Fruit fly (Drosophila melanogaster) whole organism, embryonic: Measurements from ENCODE around the gene CG42823.

Experiments
- Aef1 ChIP-seq: fragments of 200-800 bp; sonication (Bioruptor generic); IDR thresholded peaks from 3 replicates; pipeline ENCODE4 v1.3.6; 2022; ENCODE audit warnings: missing biosample characterization, missing genetic modification characterization
- CG10209 ChIP-seq: fragments of 200-800 bp; sonication (Bioruptor generic); optimal IDR thresholded peaks from 3 replicates; lab custom pipeline; 2017; ENCODE audit warnings: missing biosample characterization, mild to moderate bottlenecking, missing genetic modification characterization, missing genetic modification reagents
- CG10366 ChIP-seq: fragments of 200-800 bp; sonication (Bioruptor generic); IDR thresholded peaks from 2 replicates; pipeline ENCODE4 v1.3.6; 2022; ENCODE audit warnings: missing biosample characterization, missing genetic modification characterization
- CG10979 ChIP-seq: fragments of 200-800 bp; sonication (Bioruptor generic); optimal IDR thresholded peaks from 2 replicates; lab custom pipeline; 2018; ENCODE audit warnings: missing biosample characterization, mild to moderate bottlenecking, missing genetic modification characterization, moderate library complexity
- CG12104 ChIP-seq: fragments of 200-800 bp; sonication (Bioruptor generic); optimal IDR thresholded peaks from 3 replicates; lab custom pipeline; 2016; ENCODE audit warnings: missing biosample characterization, missing genetic modification characterization
- CG12299 ChIP-seq: fragments of 200-800 bp; sonication (Bioruptor generic); optimal IDR thresholded peaks from 2 replicates; lab custom pipeline; 2018; ENCODE audit warnings: missing biosample characterization, mild to moderate bottlenecking, missing genetic modification characterization
- CG13287 ChIP-seq: fragments of 200-800 bp; sonication (Bioruptor generic); IDR thresholded peaks from 2 replicates; pipeline ENCODE4 v1.3.6; 2022; ENCODE audit warnings: missing biosample characterization, missing genetic modification characterization; ENCODE audit not compliant: partially characterized antibody
- CG13624 ChIP-seq: fragments of 200-800 bp; sonication (Bioruptor generic); optimal IDR thresholded peaks from 2 replicates; lab custom pipeline; 2016; ENCODE audit warnings: missing biosample characterization, missing genetic modification characterization
- CG14014 ChIP-seq: fragments of 200-800 bp; sonication (Bioruptor generic); IDR thresholded peaks from 2 replicates; pipeline ENCODE4 v1.3.6; 2022; ENCODE audit warnings: missing biosample characterization, missing genetic modification characterization
- CG14860 ChIP-seq: fragments of 200-800 bp; sonication (Bioruptor generic); IDR thresholded peaks from 3 replicates; pipeline ENCODE4 v1.3.6; 2022; ENCODE audit warnings: missing biosample characterization, missing genetic modification characterization; ENCODE audit not compliant: partially characterized antibody
- CG17359 ChIP-seq: fragments of 200-800 bp; sonication (Bioruptor generic); optimal IDR thresholded peaks from 3 replicates; lab custom pipeline; 2018; ENCODE audit warnings: missing biosample characterization, mild to moderate bottlenecking, missing genetic modification characterization, moderate library complexity
- CG17385 ChIP-seq: fragments of 200-800 bp; sonication (Bioruptor generic); optimal IDR thresholded peaks from 3 replicates; lab custom pipeline; 2018; ENCODE audit warnings: missing biosample characterization, mild to moderate bottlenecking, missing genetic modification characterization
- CG17912 ChIP-seq: fragments of 200-800 bp; sonication (Bioruptor generic); optimal IDR thresholded peaks from 2 replicates; lab custom pipeline; 2018; ENCODE audit warnings: missing biosample characterization, mild to moderate bottlenecking, missing genetic modification characterization
- CG18476 ChIP-seq: fragments of 200-800 bp; sonication (Bioruptor generic); optimal IDR thresholded peaks from 2 replicates; lab custom pipeline; 2016; ENCODE audit warnings: missing biosample characterization, mild to moderate bottlenecking, missing genetic modification characterization
- CG18764 ChIP-seq: fragments of 200-800 bp; sonication (Bioruptor generic); optimal IDR thresholded peaks from 3 replicates; lab custom pipeline; 2016; ENCODE audit warnings: missing biosample characterization, missing genetic modification characterization
- CG2678 ChIP-seq: fragments of 200-800 bp; sonication (Bioruptor generic); optimal IDR thresholded peaks from 3 replicates; lab custom pipeline; 2019; ENCODE audit warnings: missing biosample characterization, mild to moderate bottlenecking, missing genetic modification characterization, moderate library complexity
- CG30020 ChIP-seq: fragments of 200-800 bp; optimal IDR thresholded peaks from 2 replicates; lab custom pipeline; 2019; ENCODE audit warnings: missing biosample characterization, mild to moderate bottlenecking, missing genetic modification characterization, moderate library complexity
- CG3065 ChIP-seq: fragments of 200-800 bp; sonication (Bioruptor generic); optimal IDR thresholded peaks from 2 replicates; lab custom pipeline; 2016; ENCODE audit warnings: missing biosample characterization, missing genetic modification characterization
- CG3163 ChIP-seq: fragments of 200-800 bp; sonication (Bioruptor generic); optimal IDR thresholded peaks from 3 replicates; lab custom pipeline; 2016; ENCODE audit warnings: missing biosample characterization, missing genetic modification characterization
- CG34224 ChIP-seq: fragments of 200-800 bp; sonication (Bioruptor generic); IDR thresholded peaks from 3 replicates; pipeline ENCODE4 v1.3.6; 2022; ENCODE audit warnings: missing biosample characterization, missing genetic modification characterization; ENCODE audit not compliant: partially characterized antibody
- CG4328 ChIP-seq: fragments of 200-800 bp; sonication (Bioruptor generic); optimal IDR thresholded peaks from 3 replicates; lab custom pipeline; 2017; ENCODE audit warnings: missing biosample characterization, missing genetic modification reagents, missing genetic modification characterization
- CG5245 ChIP-seq: fragments of 200-800 bp; sonication (Bioruptor generic); optimal IDR thresholded peaks from 3 replicates; lab custom pipeline; 2016; ENCODE audit warnings: missing biosample characterization, missing genetic modification characterization
- CG6689 ChIP-seq: fragments of 200-800 bp; sonication (Bioruptor generic); IDR thresholded peaks from 2 replicates; pipeline ENCODE4 v1.3.6; 2022; ENCODE audit warnings: missing biosample characterization, missing genetic modification characterization
- CG8281 ChIP-seq: fragments of 200-800 bp; sonication (Bioruptor generic); optimal IDR thresholded peaks from 2 replicates; lab custom pipeline; 2018; ENCODE audit warnings: missing biosample characterization, mild to moderate bottlenecking, missing genetic modification characterization, moderate library complexity
- Dp ChIP-seq: fragments of 200-800 bp; sonication (Bioruptor generic); optimal IDR thresholded peaks from 2 replicates; lab custom pipeline; 2018; ENCODE audit warnings: missing biosample characterization, mild to moderate bottlenecking, missing genetic modification characterization, moderate library complexity
- Dref ChIP-seq: fragments of 200-800 bp; sonication (Bioruptor generic); IDR thresholded peaks from 2 replicates; pipeline ENCODE4 v1.3.6; 2022; ENCODE audit warnings: missing biosample characterization, missing genetic modification characterization
- Kr ChIP-seq: fragments of 200-800 bp; sonication (Bioruptor generic); optimal IDR thresholded peaks from 2 replicates; lab custom pipeline; 2017; ENCODE audit warnings: missing biosample characterization, mild to moderate bottlenecking, missing genetic modification characterization
- Oaz ChIP-seq: fragments of 200-800 bp; sonication (Bioruptor generic); IDR thresholded peaks from 2 replicates; pipeline ENCODE4 v1.3.6; 2022; ENCODE audit warnings: missing biosample characterization, missing genetic modification characterization
- Opbp ChIP-seq: fragments of 200-800 bp; sonication (Bioruptor generic); IDR thresholded peaks from 3 replicates; pipeline ENCODE4 v1.3.6; 2022; ENCODE audit warnings: missing biosample characterization, missing genetic modification characterization; ENCODE audit not compliant: partially characterized antibody
- Trl ChIP-seq, 3 experiments: fragments of >200 bp in 2 of 3; fragments of 200-800 bp in 1 of 3; sonication (Bioruptor generic) in 1 of 3; optimal IDR thresholded peaks; 2 replicates in 1 of 3; 3 replicates in 2 of 3; lab custom pipeline; 2016 to 2017; ENCODE audit warnings: missing biosample characterization in 1 of 3, missing genetic modification characterization in 1 of 3
- ara ChIP-seq: fragments of 200-800 bp; sonication (Bioruptor generic); IDR thresholded peaks from 2 replicates; pipeline ENCODE4 v1.3.6; 2022; ENCODE audit warnings: missing biosample characterization, missing genetic modification characterization
- ash1 ChIP-seq: fragments of 200-800 bp; sonication (Bioruptor generic); optimal IDR thresholded peaks from 2 replicates; lab custom pipeline; 2018; ENCODE audit warnings: missing biosample characterization, mild to moderate bottlenecking, missing genetic modification characterization
- bowl ChIP-seq: fragments of 200-800 bp; sonication (Bioruptor generic); IDR thresholded peaks from 2 replicates; pipeline ENCODE4 v1.3.6; 2022; ENCODE audit warnings: missing biosample characterization, missing genetic modification characterization
- cg ChIP-seq: fragments of 200-800 bp; sonication (Bioruptor generic); optimal IDR thresholded peaks from 3 replicates; lab custom pipeline; 2019; ENCODE audit warnings: missing biosample characterization, mild to moderate bottlenecking, missing genetic modification characterization, moderate library complexity
- chif ChIP-seq, 2 experiments: fragments of 200-800 bp; sonication (Bioruptor generic); optimal IDR thresholded peaks; 3 replicates each; lab custom pipeline; 2016; ENCODE audit warnings: missing biosample characterization in 2 of 2, missing genetic modification characterization in 2 of 2
- dati ChIP-seq: fragments of 200-800 bp; sonication (Bioruptor generic); IDR thresholded peaks from 2 replicates; pipeline ENCODE4 v1.3.6; 2022; ENCODE audit warnings: missing biosample characterization, missing genetic modification characterization
- emc ChIP-seq: fragments of 200-800 bp; sonication (Bioruptor generic); optimal IDR thresholded peaks from 2 replicates; lab custom pipeline; 2016; ENCODE audit warnings: missing biosample characterization, missing genetic modification characterization
- grau ChIP-seq: fragments of 200-800 bp; optimal IDR thresholded peaks from 3 replicates; lab custom pipeline; 2019; ENCODE audit warnings: missing biosample characterization, mild to moderate bottlenecking, missing genetic modification characterization, moderate library complexity
- ind ChIP-seq: fragments of 200-800 bp; sonication (Bioruptor generic); optimal IDR thresholded peaks from 3 replicates; lab custom pipeline; 2016; ENCODE audit warnings: missing biosample characterization, missing genetic modification characterization
- insv ChIP-seq, 2 experiments: fragments of 200-800 bp; sonication (Bioruptor generic); optimal IDR thresholded peaks; 3 replicates each; lab custom pipeline; 2016 to 2018; ENCODE audit warnings: missing biosample characterization in 2 of 2, missing genetic modification characterization in 2 of 2
- kni ChIP-seq: fragments of 200-800 bp; sonication (Bioruptor generic); optimal IDR thresholded peaks from 3 replicates; lab custom pipeline; 2017; ENCODE audit warnings: mild to moderate bottlenecking, missing biosample characterization, missing genetic modification reagents, missing genetic modification characterization
- lbe ChIP-seq: fragments of 200-800 bp; sonication (Bioruptor generic); optimal IDR thresholded peaks from 2 replicates; lab custom pipeline; 2016; ENCODE audit warnings: missing biosample characterization, mild to moderate bottlenecking, missing genetic modification characterization
- mld ChIP-seq: fragments of 200-800 bp; sonication (Bioruptor generic); IDR thresholded peaks from 3 replicates; pipeline ENCODE4 v1.3.6; 2022; ENCODE audit warnings: missing biosample characterization, missing genetic modification characterization; ENCODE audit not compliant: partially characterized antibody
- phol ChIP-seq: fragments of 200-800 bp; sonication (Bioruptor generic); optimal IDR thresholded peaks from 3 replicates; lab custom pipeline; 2018; ENCODE audit warnings: missing biosample characterization, mild to moderate bottlenecking, missing genetic modification characterization, moderate library complexity
- pzg ChIP-seq: fragments of 200-800 bp; sonication (Bioruptor generic); optimal IDR thresholded peaks from 3 replicates; lab custom pipeline; 2018; ENCODE audit warnings: missing biosample characterization, mild to moderate bottlenecking, missing genetic modification characterization, moderate library complexity
- run ChIP-seq: fragments of 200-800 bp; sonication (Bioruptor generic); optimal IDR thresholded peaks from 3 replicates; lab custom pipeline; 2018; ENCODE audit warnings: missing biosample characterization, mild to moderate bottlenecking, missing genetic modification characterization
- so ChIP-seq: fragments of 200-800 bp; sonication (Bioruptor generic); IDR thresholded peaks from 3 replicates; pipeline ENCODE4 v1.3.6; 2022; ENCODE audit warnings: missing biosample characterization, missing genetic modification characterization
- vfl ChIP-seq: fragments of 200-800 bp; sonication (Bioruptor generic); optimal IDR thresholded peaks from 2 replicates; lab custom pipeline; 2016; ENCODE audit warnings: missing biosample characterization, missing genetic modification characterization
- vnd ChIP-seq: fragments of 200-800 bp; sonication (Bioruptor generic); IDR thresholded peaks from 3 replicates; pipeline ENCODE4 v1.3.6; 2022; ENCODE audit warnings: missing biosample characterization, missing genetic modification characterization; ENCODE audit not compliant: partially characterized antibody

Gene CG42823

DNA sequence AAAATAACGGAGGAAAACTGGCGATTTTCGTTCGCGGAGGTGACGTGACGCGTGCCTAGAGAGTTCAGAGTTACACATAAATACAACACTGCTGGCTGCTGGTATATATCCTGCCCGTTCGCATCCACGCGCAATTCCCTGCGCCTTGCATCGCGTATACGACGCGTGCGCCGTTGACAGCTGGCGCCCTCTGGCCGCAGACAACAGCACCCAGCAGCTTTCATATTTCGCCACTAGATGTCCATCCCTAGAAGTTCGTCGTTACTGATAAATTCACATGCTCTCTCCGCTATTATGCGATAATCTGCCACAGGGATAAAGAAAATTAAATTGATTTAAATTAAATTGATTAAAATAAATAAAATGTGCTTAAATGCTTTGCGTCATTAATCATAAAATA, 2.5 kb downstream of the CG42823 start, which contains the start of gene Sur-8 (continued):
- TF ChIP-seq Opbp (peak; percentile 50; the same call in 2 of the 3 replicates), vnd (GFP tag; lab: Robert Waterston, UW) (no peak), CG4328 (peak; percentile 21), vfl (no peak), CG13287 (GFP tag; lab: Robert Waterston, UW) (0 out of 2 replicates have a peak, but pooled peaks have one; percentile 27), ara (GFP tag; lab: Robert Waterston, UW) (no peak), CG34224 (GFP tag; lab: Robert Waterston, UW) (no peak), CG2678 (tag; lab: Kevin White, UChicago) (peak; percentile 48), pzg (GFP tag; lab: Kevin White, UChicago) (peak; percentile 35), CG18764 (GFP tag; lab: Kevin White, UChicago) (peak; percentile 27), CG17385 (GFP tag; lab: Kevin White, UChicago) (peak; percentile 35), CG3163 (GFP tag; lab: Kevin White, UChicago) (peak; percentile 7), ind (GFP tag; lab: Kevin White, UChicago) (peak; percentile 64), lbe (GFP tag; lab: Kevin White, UChicago) (no peak), Trl (optimal IDR thresholded peaks at IDR 0.05; lab: Kevin White, UChicago) (no peak), Trl (GFP tag; optimal IDR thresholded peaks at IDR 0.05; lab: Kevin White, UChicago) (peak; percentile 72), CG14860 (GFP tag; lab: Robert Waterston, UW) (no peak), CG12104 (GFP tag; lab: Kevin White, UChicago) (no peak), ash1 (GFP tag; lab: Kevin White, UChicago) (no peak), chif (GFP tag; optimal IDR thresholded peaks at IDR 0.05; lab: Kevin White, UChicago) (peak; percentile 17 to 74), CG8281 (tag; lab: Kevin White, UChicago) (no peak), mld (peak; percentile 11; the same call in 1 of the 3 replicates), CG10979 (peak; percentile 88), cg (GFP tag; lab: Kevin White, UChicago) (no peak), Dref (GFP tag; lab: Robert Waterston, UW) (peak; percentile 31), CG17912 (GFP tag; lab: Kevin White, UChicago) (peak; percentile 61), so (GFP tag; lab: Robert Waterston, UW) (0 out of 3 replicates have a peak, but pooled peaks have one; percentile 58), CG10366 (GFP tag; lab: Robert Waterston, UW) (peak; percentile 68), CG10209 (GFP tag; lab: Kevin White, UChicago) (peak; percentile 54), CG6689 (GFP tag; lab: Robert Waterston, UW) (peak; percentile 45; the same call in 1 of the 2 replicates), Kr (no peak), phol (tag; lab: Kevin White, UChicago) (no peak), CG12299 (tag; lab: Kevin White, UChicago) (no peak), dati (GFP tag; lab: Robert Waterston, UW) (no peak), grau (tag; lab: Kevin White, UChicago) (peak; percentile 63), bowl (GFP tag; lab: Robert Waterston, UW) (0 out of 2 replicates have a peak, but pooled peaks have one; percentile 5), CG13624 (GFP tag; lab: Kevin White, UChicago) (peak; percentile 53), Oaz (0 out of 2 replicates have a peak, but pooled peaks have one; percentile 45), emc (GFP tag; lab: Kevin White, UChicago) (no peak), run (tag; lab: Kevin White, UChicago) (no peak), CG18476 (GFP tag; lab: Kevin White, UChicago) (no peak), CG5245 (GFP tag; lab: Kevin White, UChicago) (peak; percentile 79), Aef1 (GFP tag; lab: Robert Waterston, UW) (peak; percentile 50; the same call in 1 of the 3 replicates), kni (GFP tag; lab: Kevin White, UChicago) (no peak), insv (GFP tag; optimal IDR thresholded peaks at IDR 0.05; lab: Kevin White, UChicago) (no peak), CG17359 (tag; lab: Kevin White, UChicago) (peak; percentile 53), CG30020 (tag; lab: Kevin White, UChicago) (no peak), Dp (GFP tag; lab: Kevin White, UChicago) (no peak), CG3065 (GFP tag; lab: Kevin White, UChicago) (no peak), CG14014 (peak; percentile 71; the same call in 1 of the 2 replicates)
